Comparison of ENCODE assay signal across 4 fruit fly cellular contexts in genomic region chr2L:8894224-8894623, dm6.
TF ChIP-seq lines count a peak whose summit lies in the region.

No protein-coding gene starts in this region.

- TF ChIP-seq CTCF in whole organism, embryonic (GFP tag; optimal IDR thresholded peaks at IDR 0.05; lab: Kevin White, UChicago), result no peak

TF ChIP-seq in whole organism, embryonic, 481 proteins besides CTCF, POLR2A, EP300 and RAD21 (continues in another document):
- TF ChIP-seq shn (GFP tag; optimal IDR thresholded peaks at IDR 0.05; lab: Kevin White, UChicago) (no peak), E2f2 (GFP tag; IDR thresholded peaks at IDR 0.05; lab: Robert Waterston, UW) (no peak), CG2889 (GFP tag; IDR thresholded peaks at IDR 0.05; lab: Robert Waterston, UW) (no peak), abd-A (tag; optimal IDR thresholded peaks at IDR 0.05; lab: Kevin White, UChicago) (peak; percentile 9), CG1233 (GFP tag; optimal IDR thresholded peaks at IDR 0.05; lab: Kevin White, UChicago) (peak; percentile 28), CG10274 (GFP tag; optimal IDR thresholded peaks at IDR 0.05; lab: Kevin White, UChicago) (peak; percentile 31), CG1792 (GFP tag; optimal IDR thresholded peaks at IDR 0.05; lab: Kevin White, UChicago) (no peak), CG8290 (GFP tag; optimal IDR thresholded peaks at IDR 0.05; lab: Kevin White, UChicago) (no peak), CG8290 (tag; optimal IDR thresholded peaks at IDR 0.05; lab: Kevin White, UChicago) (peak in 1 of 2 experiments; percentile 74), CG11093 (GFP tag; IDR thresholded peaks at IDR 0.05; lab: Robert Waterston, UW) (no peak; the same call in 2 of the 3 replicates), psq (GFP tag; optimal IDR thresholded peaks at IDR 0.05; lab: Kevin White, UChicago) (no peak), CG6254 (GFP tag; optimal IDR thresholded peaks at IDR 0.05; lab: Kevin White, UChicago) (no peak), mam (GFP tag; optimal IDR thresholded peaks at IDR 0.05; lab: Kevin White, UChicago) (peak; percentile 59), CG11504 (tag; optimal IDR thresholded peaks at IDR 0.05; lab: Kevin White, UChicago) (peak; percentile 33), Fer2 (tag; optimal IDR thresholded peaks at IDR 0.05; lab: Kevin White, UChicago) (peak; percentile 17), Gug (GFP tag; IDR thresholded peaks at IDR 0.05; lab: Robert Waterston, UW) (peak; percentile 63; the same call in 2 of the 4 replicates), dpn (GFP tag; optimal IDR thresholded peaks at IDR 0.05; lab: Kevin White, UChicago) (peak; percentile 9 to 39), wdn (GFP tag; IDR thresholded peaks at IDR 0.05; lab: Robert Waterston, UW) (peak; percentile 47), CG11560 (tag; IDR thresholded peaks at IDR 0.05; lab: Robert Waterston, UW) (peak; percentile 55; the same call in 2 of the 3 replicates), ac (GFP tag; optimal IDR thresholded peaks at IDR 0.05; lab: Kevin White, UChicago) (no peak), CG15514 (GFP tag; optimal IDR thresholded peaks at IDR 0.05; lab: Kevin White, UChicago) (peak; percentile 16), dimm (GFP tag; IDR thresholded peaks at IDR 0.05; lab: Robert Waterston, UW) (no peak), trh (GFP tag; optimal IDR thresholded peaks at IDR 0.05; lab: Kevin White, UChicago) (no peak)

TF ChIP-seq in whole organism, prepupa, 60 proteins besides CTCF, POLR2A, EP300 and RAD21 (continues in another document):
- TF ChIP-seq CG3919 (GFP tag; optimal IDR thresholded peaks at IDR 0.05; lab: Kevin White, UChicago) (no peak), esn (GFP tag; optimal IDR thresholded peaks at IDR 0.05; lab: Kevin White, UChicago) (no peak), Sox14 (GFP tag; optimal IDR thresholded peaks at IDR 0.05; lab: Kevin White, UChicago) (no peak), CG16779 (tag; optimal IDR thresholded peaks at IDR 0.05; lab: Kevin White, UChicago) (no peak), CG8319 (GFP tag; optimal IDR thresholded peaks at IDR 0.05; lab: Kevin White, UChicago) (no peak), CG15336 (GFP tag; IDR thresholded peaks at IDR 0.05; lab: Robert Waterston, UW) (no peak), eg (GFP tag; IDR thresholded peaks at IDR 0.05; lab: Robert Waterston, UW) (0 out of 3 replicates have a peak, but pooled peaks have one; percentile 20), CG6163 (GFP tag; IDR thresholded peaks at IDR 0.05; lab: Robert Waterston, UW) (peak; percentile 43; the same call in 1 of the 3 replicates), vri (GFP tag; optimal IDR thresholded peaks at IDR 0.05; lab: Kevin White, UChicago) (no peak), Ets96B (tag; optimal IDR thresholded peaks at IDR 0.05; lab: Kevin White, UChicago) (no peak), dsx (GFP tag; optimal IDR thresholded peaks at IDR 0.05; lab: Kevin White, UChicago; ENCODE audit: poor library complexity, severe bottlenecking) (no peak), lz (GFP tag; optimal IDR thresholded peaks at IDR 0.05; lab: Kevin White, UChicago) (no peak), acj6 (GFP tag; optimal IDR thresholded peaks at IDR 0.05; lab: Kevin White, UChicago) (no peak), fkh (GFP tag; optimal IDR thresholded peaks at IDR 0.05; lab: Kevin White, UChicago) (no peak), CG10631 (GFP tag; optimal IDR thresholded peaks at IDR 0.05; lab: Kevin White, UChicago) (no peak), CG32006 (GFP tag; optimal IDR thresholded peaks at IDR 0.05; lab: Kevin White, UChicago) (no peak), Met (GFP tag; optimal IDR thresholded peaks at IDR 0.05; lab: Kevin White, UChicago) (no peak), cyc (GFP tag; optimal IDR thresholded peaks at IDR 0.05; lab: Kevin White, UChicago) (peak; percentile 15), CG6854 (GFP tag; optimal IDR thresholded peaks at IDR 0.05; lab: Kevin White, UChicago) (no peak), CG11762 (GFP tag; optimal IDR thresholded peaks at IDR 0.05; lab: Kevin White, UChicago; ENCODE audit: insufficient read depth) (no peak), CG11902 (GFP tag; optimal IDR thresholded peaks at IDR 0.05; lab: Kevin White, UChicago) (no peak), CG8119 (GFP tag; IDR thresholded peaks at IDR 0.05; lab: Robert Waterston, UW) (no peak), achi (GFP tag; optimal IDR thresholded peaks at IDR 0.05; lab: Kevin White, UChicago) (no peak), dac (GFP tag; optimal IDR thresholded peaks at IDR 0.05; lab: Kevin White, UChicago) (no peak)

TF ChIP-seq in whole organism, pupa, 21 proteins besides CTCF, POLR2A, EP300 and RAD21:
- no peak; the same call in 2 of the 3 replicates for TF ChIP-seq fd96Ca (GFP tag; IDR thresholded peaks at IDR 0.05; lab: Robert Waterston, UW)
- TF ChIP-seq CG15710 (tag; optimal IDR thresholded peaks at IDR 0.05; lab: Kevin White, UChicago), result no peak
- TF ChIP-seq CG4496 (GFP tag; IDR thresholded peaks at IDR 0.05; lab: Robert Waterston, UW), result 0 out of 3 replicates have a peak, but pooled peaks have one; percentile 21
TF ChIP-seq in whole organism, pupa: peak in this region for 1.

TF ChIP-seq in whole organism, wandering third instar larva, 38 proteins besides CTCF, POLR2A, EP300 and RAD21:
- TF ChIP-seq CG9705 (GFP tag; optimal IDR thresholded peaks at IDR 0.05; lab: Kevin White, UChicago), result no peak
- no peak for TF ChIP-seq Jra (GFP tag; optimal IDR thresholded peaks at IDR 0.05; lab: Kevin White, UChicago)
- no peak for TF ChIP-seq Dif (GFP tag; optimal IDR thresholded peaks at IDR 0.05; lab: Kevin White, UChicago; ENCODE audit: partially characterized antibody)
- TF ChIP-seq dmrt93B (GFP tag; optimal IDR thresholded peaks at IDR 0.05; lab: Kevin White, UChicago), result no peak
- peak in 1 of 2 experiments; percentile 24 for TF ChIP-seq foxo (GFP tag; optimal IDR thresholded peaks at IDR 0.05; lab: Kevin White, UChicago)
- no peak for TF ChIP-seq ey (GFP tag; optimal IDR thresholded peaks at IDR 0.05; lab: Kevin White, UChicago)
- TF ChIP-seq jim (GFP tag; optimal IDR thresholded peaks at IDR 0.05; lab: Kevin White, UChicago), result no peak
- TF ChIP-seq br (GFP tag; optimal IDR thresholded peaks at IDR 0.05; lab: Kevin White, UChicago), result no peak
- TF ChIP-seq lola (GFP tag; optimal IDR thresholded peaks at IDR 0.05; lab: Kevin White, UChicago), result no peak
- no peak for TF ChIP-seq N (GFP tag; optimal IDR thresholded peaks at IDR 0.05; lab: Kevin White, UChicago)
- no peak for TF ChIP-seq tai (GFP tag; optimal IDR thresholded peaks at IDR 0.05; lab: Kevin White, UChicago)
- no peak for TF ChIP-seq CG32264 (GFP tag; optimal IDR thresholded peaks at IDR 0.05; lab: Kevin White, UChicago)
- TF ChIP-seq usp (GFP tag; optimal IDR thresholded peaks at IDR 0.05; lab: Kevin White, UChicago), result no peak
- TF ChIP-seq Mio (GFP tag; optimal IDR thresholded peaks at IDR 0.05; lab: Kevin White, UChicago), result no peak
- no peak for TF ChIP-seq Hr78 (GFP tag; optimal IDR thresholded peaks at IDR 0.05; lab: Kevin White, UChicago)
- peak; percentile 22 for TF ChIP-seq h (GFP tag; optimal IDR thresholded peaks at IDR 0.05; lab: Kevin White, UChicago)
- TF ChIP-seq HLH106 (tag; optimal IDR thresholded peaks at IDR 0.05; lab: Kevin White, UChicago), result peak; percentile 20
- no peak for TF ChIP-seq psq (GFP tag; optimal IDR thresholded peaks at IDR 0.05; lab: Kevin White, UChicago)
- TF ChIP-seq Dfd (GFP tag; optimal IDR thresholded peaks at IDR 0.05; lab: Kevin White, UChicago), result no peak
- no peak for TF ChIP-seq Abd-B (GFP tag; optimal IDR thresholded peaks at IDR 0.05; lab: Kevin White, UChicago)

Comparison
In these comparisons a context has a peak if more than half of its experiments do, and no peak if none do; other contexts are left out.
1. Of the 7 proteins assayed by ChIP-seq in both whole organism, embryonic and whole organism, prepupa: peak only in whole organism, embryonic: CG16779 and Gug; only in whole organism, prepupa: none; in both: none; in neither: 5.